Worm (Caenorhabditis elegans) whole organism, L4/young adult: ENCODE results near the gene C15C7.6.

Experiments
- W03F9.2 ChIP-seq: fragments of 150-350 bp; optimal IDR thresholded peaks from 2 replicates; lab custom pipeline; 2014; ENCODE audit warnings: missing biosample characterization, missing genetic modification characterization
- dao-5 ChIP-seq: sonication (generic microtip); optimal IDR thresholded peaks from 2 replicates; lab custom pipeline; 2016; ENCODE audit warnings: missing genotype, missing genetic modification characterization, moderate library complexity, missing compliant biosample characterization
- him-1 ChIP-seq: sonication (generic microtip); optimal IDR thresholded peaks from 2 replicates; lab custom pipeline; 2016; ENCODE audit warnings: missing genotype, missing genetic modification reagents, missing genetic modification characterization, missing compliant biosample characterization

- TF ChIP-seq him-1 (tag; lab: Kevin White, UChicago) (no peak), W03F9.2 (tag; lab: Kevin White, UChicago) (no peak), dao-5 (tag; lab: Kevin White, UChicago) (no peak)
These were observed 19.8 kb upstream of the C15C7.6 start for ce11 chrX:3190193-3190592.
